Worm (Caenorhabditis elegans) whole organism, L4 larva: ENCODE data around the gene C05D9.3.

Experiments used
- ZK546.5 ChIP-seq, 2 experiments: sonication (generic microtip); optimal IDR thresholded peaks; 2 replicates each; lab custom pipeline; 2017; ENCODE audit warnings: missing biosample characterization in 2 of 2, missing genetic modification characterization in 2 of 2
- duxl-1 ChIP-seq: sonication (generic microtip); optimal IDR thresholded peaks from 2 replicates; lab custom pipeline; 2016; ENCODE audit warnings: mild to moderate bottlenecking, missing genetic modification characterization, moderate library complexity, missing compliant biosample characterization; ENCODE audit not compliant: poor library complexity
- lin-38 ChIP-seq: fragments of 200-800 bp; sonication (Bioruptor generic); IDR thresholded peaks from 2 replicates; pipeline ENCODE4 v1.3.6; 2022; ENCODE audit warnings: missing genetic modification reagents, missing genetic modification characterization, missing compliant biosample characterization
- nhr-102 ChIP-seq: sonication (generic microtip); optimal IDR thresholded peaks from 2 replicates; lab custom pipeline; 2016; ENCODE audit warnings: mild to moderate bottlenecking, missing genetic modification characterization, moderate library complexity, missing compliant biosample characterization
- skn-1 ChIP-seq: fragments of 150-350 bp; optimal IDR thresholded peaks from 2 replicates; lab custom pipeline; 2014; ENCODE audit warnings: missing biosample characterization, missing genetic modification characterization
- spr-1 ChIP-seq: sonication (generic microtip); optimal IDR thresholded peaks from 2 replicates; lab custom pipeline; 2016; ENCODE audit warnings: mild to moderate bottlenecking, missing genetic modification characterization, missing compliant biosample characterization
- unc-39 ChIP-seq: sonication (generic microtip); optimal IDR thresholded peaks from 2 replicates; lab custom pipeline; 2017; ENCODE audit warnings: missing biosample characterization, missing genetic modification characterization
- unc-62 ChIP-seq, 3 experiments: fragments of 150-350 bp in 1 of 3; sonication (generic microtip); optimal IDR thresholded peaks in 2 of 3; peaks in 1 of 3; 1 replicate in 1 of 3; 2 replicates in 2 of 3; lab custom pipeline; 2014 to 2017; ENCODE audit warnings: missing biosample characterization in 3 of 3, missing genetic modification characterization in 3 of 3, missing genetic modification reagents in 3 of 3, missing genotype in 1 of 3

C05D9.3 gene

ce11 chrX:1162019-1162418 is 50.3 kb downstream of the C05D9.3 start, which contains the start of gene tmc-1:
Gene tmc-1 (plus strand): TSS chrX:1162207.
- no peak for TF ChIP-seq spr-1
- TF ChIP-seq unc-39 (tag; lab: Kevin White, UChicago): no peak
- TF ChIP-seq nhr-102 (tag; lab: Kevin White, UChicago): no peak
- TF ChIP-seq lin-38 (GFP tag; lab: Robert Waterston, UW): no peak
- TF ChIP-seq duxl-1 (tag; lab: Kevin White, UChicago): no peak
- TF ChIP-seq unc-62 (GFP tag; optimal IDR thresholded peaks at IDR 0.05 in 1 of 2; lab: Kevin White, UChicago): peak in 1 of 2 experiments; percentile 93
- TF ChIP-seq unc-62 (tag; optimal IDR thresholded peaks at IDR 0.05; lab: Kevin White, UChicago): no peak
- TF ChIP-seq skn-1: no peak
- no peak for TF ChIP-seq ZK546.5 (tag; optimal IDR thresholded peaks at IDR 0.05; lab: Kevin White, UChicago)
- TF ChIP-seq, all 104 proteins: peak for 1
